Worm (Caenorhabditis elegans) whole organism, L4 larva: ENCODE measurements around the gene cst-1.

ENCODE experiments used
- D1046.2 ChIP-seq: fragments of 200-800 bp; sonication (Bioruptor generic); IDR thresholded peaks from 2 replicates; pipeline ENCODE4 v1.3.6; 2022; ENCODE audit warnings: missing genetic modification characterization, missing compliant biosample characterization
- F26F4.8 ChIP-seq: fragments of 200-800 bp; sonication (Bioruptor generic); conservative IDR thresholded peaks from 2 replicates; pipeline ENCODE4 v1.3.6; 2022; ENCODE audit warnings: missing genetic modification characterization, missing compliant biosample characterization
- F49E8.2 ChIP-seq: sonication (generic microtip); optimal IDR thresholded peaks from 2 replicates; lab custom pipeline; 2016; ENCODE audit warnings: missing compliant biosample characterization, mild to moderate bottlenecking, missing genetic modification characterization, borderline replicate concordance
- R02D3.7 ChIP-seq: fragments of 150-350 bp; sonication (generic microtip); optimal IDR thresholded peaks from 3 replicates; lab custom pipeline; 2014; ENCODE audit warnings: missing biosample characterization, missing genetic modification characterization
- T26A8.4 ChIP-seq: fragments of 200-800 bp; sonication (Bioruptor generic); IDR thresholded peaks from 2 replicates; pipeline ENCODE4 v1.3.6; 2022; ENCODE audit warnings: missing genetic modification characterization, missing compliant biosample characterization
- Y105C5A.15 ChIP-seq: fragments of 200-800 bp; sonication (Bioruptor generic); IDR thresholded peaks from 2 replicates; pipeline ENCODE4 v1.3.6; 2022; ENCODE audit warnings: missing genetic modification characterization, missing compliant biosample characterization
- Y75B8A.6 ChIP-seq: fragments of 200-800 bp; sonication (Bioruptor generic); IDR thresholded peaks from 2 replicates; pipeline ENCODE4 v1.3.6; 2022; ENCODE audit warnings: missing genetic modification reagents, missing genetic modification characterization, missing compliant biosample characterization
- ZK546.5 ChIP-seq, 2 experiments: sonication (generic microtip); optimal IDR thresholded peaks; 2 replicates each; lab custom pipeline; 2017; ENCODE audit warnings: missing biosample characterization in 2 of 2, missing genetic modification characterization in 2 of 2
- aly-2 ChIP-seq: sonication (generic microtip); optimal IDR thresholded peaks from 2 replicates; lab custom pipeline; 2018; ENCODE audit warnings: missing biosample characterization, missing genetic modification characterization
- ama-1 ChIP-seq: fragments of 150-350 bp; optimal IDR thresholded peaks from 2 replicates; lab custom pipeline; 2014; ENCODE audit warnings: inconsistent platforms, mixed read lengths
- ceh-44 ChIP-seq: fragments of 200-800 bp; sonication (Bioruptor generic); IDR thresholded peaks from 2 replicates; pipeline ENCODE4 v1.3.6; 2022; ENCODE audit warnings: missing genetic modification reagents, missing genetic modification characterization, missing compliant biosample characterization
- ceh-82 ChIP-seq: sonication (generic microtip); optimal IDR thresholded peaks from 2 replicates; lab custom pipeline; 2017; ENCODE audit warnings: missing biosample characterization, missing genetic modification characterization
- ces-1 ChIP-seq: fragments of 150-350 bp; sonication (generic microtip); optimal IDR thresholded peaks from 4 replicates; lab custom pipeline; 2014; ENCODE audit warnings: missing biosample characterization, missing genetic modification reagents, missing genetic modification characterization
- duxl-1 ChIP-seq: sonication (generic microtip); optimal IDR thresholded peaks from 2 replicates; lab custom pipeline; 2016; ENCODE audit warnings: mild to moderate bottlenecking, missing genetic modification characterization, moderate library complexity, missing compliant biosample characterization; ENCODE audit not compliant: poor library complexity
- hlh-11 ChIP-seq: fragments of 200-800 bp; sonication (Bioruptor generic); optimal IDR thresholded peaks from 2 replicates; lab custom pipeline; 2018; ENCODE audit warnings: mild to moderate bottlenecking, missing genetic modification characterization, missing compliant biosample characterization
- hlh-30 ChIP-seq: sonication (generic microtip); optimal IDR thresholded peaks from 2 replicates; lab custom pipeline; 2017; ENCODE audit warnings: antibody characterized with exemption, mild to moderate bottlenecking, missing genetic modification characterization, missing compliant biosample characterization; ENCODE audit not compliant: insufficient read depth
- hmg-1.1 ChIP-seq: fragments of 200-800 bp; sonication (Bioruptor generic); IDR thresholded peaks from 2 replicates; pipeline ENCODE4 v1.3.6; 2022; ENCODE audit warnings: missing genetic modification reagents, missing genetic modification characterization, missing compliant biosample characterization
- lim-7 ChIP-seq: fragments of 200-800 bp; sonication (Bioruptor generic); IDR thresholded peaks from 2 replicates; pipeline ENCODE4 v1.3.6; 2022; ENCODE audit warnings: missing genetic modification characterization, missing compliant biosample characterization
- lin-15B ChIP-seq: fragments of 150-350 bp; sonication (generic microtip); optimal IDR thresholded peaks from 3 replicates; lab custom pipeline; 2014; ENCODE audit warnings: missing biosample characterization, missing genetic modification characterization
- lin-38 ChIP-seq: fragments of 200-800 bp; sonication (Bioruptor generic); IDR thresholded peaks from 2 replicates; pipeline ENCODE4 v1.3.6; 2022; ENCODE audit warnings: missing genetic modification reagents, missing genetic modification characterization, missing compliant biosample characterization
- madf-9 ChIP-seq: fragments of 200-800 bp; sonication (Bioruptor generic); conservative IDR thresholded peaks from 2 replicates; pipeline ENCODE4 v1.3.6; 2022; ENCODE audit warnings: missing genetic modification reagents, missing genetic modification characterization, missing compliant biosample characterization
- mxl-2 ChIP-seq: fragments of 200-800 bp; sonication (Bioruptor generic); conservative IDR thresholded peaks from 2 replicates; pipeline ENCODE4 v1.3.6; 2022; ENCODE audit warnings: missing genetic modification reagents, missing genetic modification characterization, missing compliant biosample characterization
- nhr-237 ChIP-seq: sonication (generic microtip); optimal IDR thresholded peaks from 2 replicates; lab custom pipeline; 2017; ENCODE audit warnings: missing biosample characterization, missing genetic modification characterization
- nhr-28 ChIP-seq: fragments of 150-350 bp; optimal IDR thresholded peaks from 2 replicates; lab custom pipeline; 2014; ENCODE audit warnings: missing biosample characterization, missing genetic modification characterization
- nhr-48 ChIP-seq: sonication (generic microtip); optimal IDR thresholded peaks from 2 replicates; lab custom pipeline; 2016; ENCODE audit warnings: mild to moderate bottlenecking, missing genetic modification characterization, missing compliant biosample characterization
- nhr-77 ChIP-seq: fragments of 150-350 bp; optimal IDR thresholded peaks from 2 replicates; lab custom pipeline; 2014; ENCODE audit warnings: missing biosample characterization, missing genetic modification characterization
- pqm-1 ChIP-seq: sonication (generic microtip); optimal IDR thresholded peaks from 2 replicates; lab custom pipeline; 2017; ENCODE audit warnings: missing biosample characterization, missing genetic modification characterization
- saeg-2 ChIP-seq: fragments of 200-800 bp; sonication (Bioruptor generic); IDR thresholded peaks from 2 replicates; pipeline ENCODE4 v1.3.6; 2022; ENCODE audit warnings: missing genetic modification reagents, missing genetic modification characterization, missing compliant biosample characterization
- set-16 ChIP-seq: fragments of 200-800 bp; sonication (Bioruptor generic); IDR thresholded peaks from 2 replicates; pipeline ENCODE4 v1.3.6; 2022; ENCODE audit warnings: missing genetic modification reagents, missing genetic modification characterization, missing compliant biosample characterization
- snpc-1.2 ChIP-seq: fragments of 200-800 bp; sonication (Bioruptor generic); IDR thresholded peaks from 2 replicates; pipeline ENCODE4 v1.3.6; 2022; ENCODE audit warnings: missing genetic modification reagents, missing genetic modification characterization, missing compliant biosample characterization
- snpc-4 ChIP-seq: fragments of 150-350 bp; optimal IDR thresholded peaks from 2 replicates; lab custom pipeline; 2014; ENCODE audit warnings: missing biosample characterization, missing genetic modification characterization
- spr-1 ChIP-seq: sonication (generic microtip); optimal IDR thresholded peaks from 2 replicates; lab custom pipeline; 2016; ENCODE audit warnings: mild to moderate bottlenecking, missing genetic modification characterization, missing compliant biosample characterization
- spr-3 ChIP-seq: fragments of 200-800 bp; sonication (Bioruptor generic); optimal IDR thresholded peaks from 2 replicates; lab custom pipeline; 2018; ENCODE audit warnings: mild to moderate bottlenecking, missing genetic modification characterization, missing compliant biosample characterization
- tag-97 ChIP-seq: fragments of 200-800 bp; sonication (Bioruptor generic); IDR thresholded peaks from 2 replicates; pipeline ENCODE4 v1.3.6; 2022; ENCODE audit warnings: missing genetic modification characterization, missing compliant biosample characterization
- tra-1 ChIP-seq: fragments of 200-800 bp; sonication (Bioruptor generic); IDR thresholded peaks from 2 replicates; pipeline ENCODE4 v1.3.6; 2022; ENCODE audit warnings: missing genetic modification reagents, missing genetic modification characterization, missing compliant biosample characterization
- unc-39 ChIP-seq: sonication (generic microtip); optimal IDR thresholded peaks from 2 replicates; lab custom pipeline; 2017; ENCODE audit warnings: missing biosample characterization, missing genetic modification characterization
- unc-62 ChIP-seq, 3 experiments: fragments of 150-350 bp in 1 of 3; sonication (generic microtip); optimal IDR thresholded peaks in 2 of 3; peaks in 1 of 3; 1 replicate in 1 of 3; 2 replicates in 2 of 3; lab custom pipeline; 2014 to 2017; ENCODE audit warnings: missing biosample characterization in 3 of 3, missing genetic modification characterization in 3 of 3, missing genetic modification reagents in 3 of 3, missing genotype in 1 of 3
- vab-7 ChIP-seq: fragments of 200-800 bp; sonication (Bioruptor generic); IDR thresholded peaks from 2 replicates; pipeline ENCODE4 v1.3.6; 2022; ENCODE audit warnings: missing genetic modification reagents, missing genetic modification characterization, missing compliant biosample characterization
- zfp-2 ChIP-seq: sonication (generic microtip); optimal IDR thresholded peaks from 2 replicates; lab custom pipeline; 2016; ENCODE audit warnings: mild to moderate bottlenecking, missing genetic modification characterization, missing compliant biosample characterization

Gene cst-1

ce11 chrX:4371988-4372387, 32.6 kb downstream of the cst-1 start, which contains the start of gene R160.14:
Gene R160.14, minus strand, starts transcription at chrX:4372088.
- no peak for TF ChIP-seq ces-1 (GFP tag; lab: Kevin White, UChicago)
- TF ChIP-seq unc-62 (GFP tag; optimal IDR thresholded peaks at IDR 0.05 in 1 of 2; lab: Kevin White, UChicago) = peak in 1 of 2 experiments; percentile 48
- TF ChIP-seq unc-62 (tag; optimal IDR thresholded peaks at IDR 0.05; lab: Kevin White, UChicago) = no peak
- TF ChIP-seq, all 104 proteins: peak for 1

- no peak for TF ChIP-seq spr-3 (GFP tag; lab: Kevin White, UChicago)
- TF ChIP-seq R02D3.7 (tag; lab: Kevin White, UChicago) = no peak
- TF ChIP-seq zfp-2 = no peak
- no peak for TF ChIP-seq nhr-77
- TF ChIP-seq ama-1 (lab: Kevin White, UChicago) = no peak
- no peak for TF ChIP-seq snpc-1.2 (GFP tag; lab: Robert Waterston, UW)
- no peak for TF ChIP-seq aly-2
- no peak for TF ChIP-seq saeg-2 (GFP tag; lab: Robert Waterston, UW)
- no peak for TF ChIP-seq ceh-44 (GFP tag; lab: Robert Waterston, UW)
- TF ChIP-seq hlh-30 (tag; lab: Kevin White, UChicago) = no peak
- TF ChIP-seq F49E8.2 (tag; lab: Kevin White, UChicago) = no peak
- TF ChIP-seq nhr-28 = no peak
- no peak for TF ChIP-seq F26F4.8 (GFP tag; lab: Robert Waterston, UW)
- TF ChIP-seq mxl-2 (GFP tag; lab: Robert Waterston, UW) = no peak
- no peak for TF ChIP-seq Y105C5A.15 (GFP tag; lab: Robert Waterston, UW)
- TF ChIP-seq T26A8.4 (GFP tag; lab: Robert Waterston, UW) = no peak
- no peak for TF ChIP-seq nhr-237 (tag; lab: Kevin White, UChicago)
- no peak for TF ChIP-seq ceh-82 (tag; lab: Kevin White, UChicago)
- TF ChIP-seq madf-9 = no peak
Measured at ce11 chrX:4373123-4373522, 33.7 kb downstream of the cst-1 start, which contains the start of gene R160.6. Gene R160.6, minus strand, starts transcription at chrX:4373223.

- TF ChIP-seq duxl-1 (tag; lab: Kevin White, UChicago) = no peak
- TF ChIP-seq tra-1 (GFP tag; lab: Robert Waterston, UW) = no peak
- TF ChIP-seq lin-15B = no peak
- no peak for TF ChIP-seq lin-38 (GFP tag; lab: Robert Waterston, UW)
- no peak for TF ChIP-seq unc-39 (tag; lab: Kevin White, UChicago)
- no peak for TF ChIP-seq tag-97 (GFP tag; lab: Robert Waterston, UW)
- no peak for TF ChIP-seq Y75B8A.6 (GFP tag; lab: Robert Waterston, UW)
- TF ChIP-seq Y105C5A.15 (GFP tag; lab: Robert Waterston, UW) = no peak
- no peak for TF ChIP-seq snpc-1.2 (GFP tag; lab: Robert Waterston, UW)
- TF ChIP-seq, all 104 proteins: peak for 0
Measured at ce11 chrX:4376801-4377200, 37.4 kb downstream of the cst-1 start, which contains the start of gene R160.2. Gene R160.2, minus strand, starts transcription at chrX:4376901.

- TF ChIP-seq nhr-48 (tag; lab: Kevin White, UChicago) (no peak), spr-1 (no peak), snpc-4 (no peak)
- TF ChIP-seq, all 104 proteins: peak for 0
Measured at ce11 chrX:4377689-4378088, 38.3 kb downstream of the cst-1 start, which contains the start of gene R160.12. Gene R160.12, minus strand, starts transcription at chrX:4377789.

ce11 chrX:4383316-4383936, 44.0 kb downstream of the cst-1 start, which contains the start of gene lst-2:
Gene lst-2, minus strand, starts transcription at chrX:4383366.
- TF ChIP-seq unc-62 (GFP tag; optimal IDR thresholded peaks at IDR 0.05 in 1 of 2; lab: Kevin White, UChicago) (peak in 1 of 2 experiments; percentile 8), unc-62 (tag; optimal IDR thresholded peaks at IDR 0.05; lab: Kevin White, UChicago) (no peak), hmg-1.1 (GFP tag; lab: Robert Waterston, UW) (no peak), ZK546.5 (tag; optimal IDR thresholded peaks at IDR 0.05; lab: Kevin White, UChicago) (no peak), pqm-1 (tag; lab: Kevin White, UChicago) (peak; percentile 1), mxl-2 (GFP tag; lab: Robert Waterston, UW) (no peak), hlh-11 (tag; lab: Kevin White, UChicago) (peak; percentile 6), lim-7 (GFP tag; lab: Robert Waterston, UW) (no peak), D1046.2 (GFP tag; lab: Robert Waterston, UW) (no peak), vab-7 (GFP tag; lab: Robert Waterston, UW) (no peak), set-16 (GFP tag; lab: Robert Waterston, UW) (peak; percentile 77)
